Worm (Caenorhabditis elegans) whole organism, L4 larva: Measurements from ENCODE around the gene dyc-1.

Source experiments
- F44E2.7 ChIP-seq: fragments of 200-800 bp; sonication (Bioruptor generic); IDR thresholded peaks from 2 replicates; pipeline ENCODE4 v2.1.2; 2022; ENCODE audit warnings: missing genetic modification characterization, missing compliant biosample characterization
- F49E8.2 ChIP-seq: sonication (generic microtip); optimal IDR thresholded peaks from 2 replicates; lab custom pipeline; 2016; ENCODE audit warnings: missing compliant biosample characterization, mild to moderate bottlenecking, missing genetic modification characterization, borderline replicate concordance
- ceh-44 ChIP-seq: fragments of 200-800 bp; sonication (Bioruptor generic); IDR thresholded peaks from 2 replicates; pipeline ENCODE4 v1.3.6; 2022; ENCODE audit warnings: missing genetic modification reagents, missing genetic modification characterization, missing compliant biosample characterization
- ceh-82 ChIP-seq: sonication (generic microtip); optimal IDR thresholded peaks from 2 replicates; lab custom pipeline; 2017; ENCODE audit warnings: missing biosample characterization, missing genetic modification characterization
- ces-1 ChIP-seq: fragments of 150-350 bp; sonication (generic microtip); optimal IDR thresholded peaks from 4 replicates; lab custom pipeline; 2014; ENCODE audit warnings: missing biosample characterization, missing genetic modification reagents, missing genetic modification characterization
- fos-1 ChIP-seq: fragments of 150-350 bp; optimal IDR thresholded peaks from 2 replicates; lab custom pipeline; 2014; ENCODE audit warnings: missing biosample characterization, missing genetic modification characterization
- hlh-11 ChIP-seq: fragments of 200-800 bp; sonication (Bioruptor generic); optimal IDR thresholded peaks from 2 replicates; lab custom pipeline; 2018; ENCODE audit warnings: mild to moderate bottlenecking, missing genetic modification characterization, missing compliant biosample characterization
- hlh-30 ChIP-seq: sonication (generic microtip); optimal IDR thresholded peaks from 2 replicates; lab custom pipeline; 2017; ENCODE audit warnings: antibody characterized with exemption, mild to moderate bottlenecking, missing genetic modification characterization, missing compliant biosample characterization; ENCODE audit not compliant: insufficient read depth
- jun-1 ChIP-seq: fragments of 150-350 bp; optimal IDR thresholded peaks from 2 replicates; lab custom pipeline; 2014; ENCODE audit warnings: missing biosample characterization, missing genetic modification reagents, missing genetic modification characterization
- lin-13 ChIP-seq: fragments of 150-350 bp; optimal IDR thresholded peaks from 2 replicates; lab custom pipeline; 2014; ENCODE audit warnings: missing biosample characterization, missing genetic modification reagents, missing genetic modification characterization
- nhr-237 ChIP-seq: sonication (generic microtip); optimal IDR thresholded peaks from 2 replicates; lab custom pipeline; 2017; ENCODE audit warnings: missing biosample characterization, missing genetic modification characterization
- nhr-28 ChIP-seq: fragments of 150-350 bp; optimal IDR thresholded peaks from 2 replicates; lab custom pipeline; 2014; ENCODE audit warnings: missing biosample characterization, missing genetic modification characterization
- unc-39 ChIP-seq: sonication (generic microtip); optimal IDR thresholded peaks from 2 replicates; lab custom pipeline; 2017; ENCODE audit warnings: missing biosample characterization, missing genetic modification characterization
- ztf-11 ChIP-seq: fragments of 150-350 bp; optimal IDR thresholded peaks from 2 replicates; lab custom pipeline; 2014; ENCODE audit warnings: missing biosample characterization, missing genetic modification characterization

- TF ChIP-seq nhr-237 (no peak), ceh-44 (GFP tag; lab: Robert Waterston, UW) (no peak), F44E2.7 (no peak), fos-1 (no peak), nhr-28 (tag; lab: Kevin White, UChicago) (no peak), unc-39 (tag; lab: Kevin White, UChicago) (no peak), ces-1 (GFP tag; lab: Kevin White, UChicago) (no peak), ztf-11 (no peak), lin-13 (GFP tag; lab: Kevin White, UChicago) (no peak), hlh-11 (tag; lab: Kevin White, UChicago) (no peak), ceh-82 (tag; lab: Kevin White, UChicago) (no peak), F49E8.2 (tag; lab: Kevin White, UChicago) (no peak), jun-1 (tag; lab: Kevin White, UChicago) (no peak), hlh-30 (tag; lab: Kevin White, UChicago) (no peak)
Observed at ce11 chrX:14002739-14003138, 46.6 kb upstream of the dyc-1 start.
